Worm (Caenorhabditis elegans): ENCODE data around the gene bkip-1.

The bkip-1 gene

ce11 chrII:14109184-14109664, 8.2 kb downstream of the bkip-1 start, which contains the start of gene cpg-7:
Gene cpg-7, minus strand, starts transcription at chrII:14109234.
- no peak for TF ChIP-seq F13H6.1 (tag; optimal IDR thresholded peaks at IDR 0.05)
- TF ChIP-seq snpc-4 (tag; optimal IDR thresholded peaks at IDR 0.05), result no peak
- no peak for TF ChIP-seq peb-1 (tag; optimal IDR thresholded peaks at IDR 0.05)
- TF ChIP-seq fos-1 (tag; optimal IDR thresholded peaks at IDR 0.05), result no peak
- TF ChIP-seq unc-62 (GFP tag; optimal IDR thresholded peaks at IDR 0.05), result no peak
- TF ChIP-seq gmeb-1 (tag; optimal IDR thresholded peaks at IDR 0.05), result no peak
- TF ChIP-seq skn-1 (tag; optimal IDR thresholded peaks at IDR 0.05), result no peak
- no peak for TF ChIP-seq nhr-25 (tag; optimal IDR thresholded peaks at IDR 0.05)
- no peak for TF ChIP-seq ztf-1 (GFP tag; conservative IDR thresholded peaks at IDR 0.05)
- no peak for TF ChIP-seq sem-4 (tag; optimal IDR thresholded peaks at IDR 0.05)
- no peak for TF ChIP-seq ama-1 (optimal IDR thresholded peaks at IDR 0.05)
- no peak for TF ChIP-seq elt-1 (tag; optimal IDR thresholded peaks at IDR 0.05)
- TF ChIP-seq unc-55 (GFP tag; optimal IDR thresholded peaks at IDR 0.05), result no peak
- no peak for TF ChIP-seq nhr-12 (tag; optimal IDR thresholded peaks at IDR 0.05)
- TF ChIP-seq nhr-10 (tag; optimal IDR thresholded peaks at IDR 0.05), result no peak
- no peak for TF ChIP-seq nhr-21 (tag; optimal IDR thresholded peaks at IDR 0.05)
- TF ChIP-seq lin-11 (tag; optimal IDR thresholded peaks at IDR 0.05), result no peak

ce11 chrII:14112842-14113241, 11.8 kb downstream of the bkip-1 start:
- no peak for TF ChIP-seq nhr-77 (tag; optimal IDR thresholded peaks at IDR 0.05)
- TF ChIP-seq mab-5 (tag; optimal IDR thresholded peaks at IDR 0.05), result no peak
- TF ChIP-seq ztf-1 (GFP tag; conservative IDR thresholded peaks at IDR 0.05), result no peak
- no peak for TF ChIP-seq gmeb-1 (tag; optimal IDR thresholded peaks at IDR 0.05)
- TF ChIP-seq nhr-23 (tag; optimal IDR thresholded peaks at IDR 0.05), result no peak
- no peak for TF ChIP-seq ceh-16 (tag; optimal IDR thresholded peaks at IDR 0.05)
- TF ChIP-seq dmd-4 (tag; optimal IDR thresholded peaks at IDR 0.05), result no peak
- TF ChIP-seq lsy-2 (tag; optimal IDR thresholded peaks at IDR 0.05), result no peak
- no peak for TF ChIP-seq elt-3 (tag; optimal IDR thresholded peaks at IDR 0.05)
- TF ChIP-seq nhr-11 (tag; optimal IDR thresholded peaks at IDR 0.05), result no peak
- TF ChIP-seq lin-11 (tag; optimal IDR thresholded peaks at IDR 0.05), result no peak
- TF ChIP-seq sem-4 (tag; optimal IDR thresholded peaks at IDR 0.05), result no peak
- no peak for TF ChIP-seq crh-2 (tag; optimal IDR thresholded peaks at IDR 0.05)
- TF ChIP-seq sma-3 (GFP tag; optimal IDR thresholded peaks at IDR 0.05), result no peak

- TF ChIP-seq ceh-16 (tag; optimal IDR thresholded peaks at IDR 0.05) (no peak), snpc-4 (tag; optimal IDR thresholded peaks at IDR 0.05) (peak; percentile 4)
These were observed 17.3 kb downstream of the bkip-1 start for ce11 chrII:14118391-14118790.

ce11 chrII:14122065-14122464, 21.0 kb downstream of the bkip-1 start, which contains the start of gene K09E4.4:
Gene K09E4.4, minus strand, starts transcription at chrII:14122165.
- no peak for TF ChIP-seq snpc-4 (tag; optimal IDR thresholded peaks at IDR 0.05)
- no peak for TF ChIP-seq nhr-12 (tag; optimal IDR thresholded peaks at IDR 0.05)
- no peak for TF ChIP-seq lin-39 (tag; optimal IDR thresholded peaks at IDR 0.05)
- no peak for TF ChIP-seq lsy-2 (tag; optimal IDR thresholded peaks at IDR 0.05)
- no peak for TF ChIP-seq fos-1 (tag; optimal IDR thresholded peaks at IDR 0.05)
- no peak for TF ChIP-seq Y55F3AM.14 (GFP tag; optimal IDR thresholded peaks at IDR 0.05)
- TF ChIP-seq egl-27 (tag; optimal IDR thresholded peaks at IDR 0.05), result no peak
- TF ChIP-seq nhr-11 (tag; optimal IDR thresholded peaks at IDR 0.05), result no peak

- TF ChIP-seq aly-2 (tag; optimal IDR thresholded peaks at IDR 0.05), result no peak
- TF ChIP-seq sma-9 (GFP tag; optimal IDR thresholded peaks at IDR 0.05), result no peak
- TF ChIP-seq sma-9 (tag; optimal IDR thresholded peaks at IDR 0.05), result no peak
- no peak for TF ChIP-seq lsy-2 (tag; optimal IDR thresholded peaks at IDR 0.05)
- TF ChIP-seq F13H6.1 (tag; optimal IDR thresholded peaks at IDR 0.05), result no peak
- TF ChIP-seq nhr-23 (tag; optimal IDR thresholded peaks at IDR 0.05), result no peak
- TF ChIP-seq nhr-77 (tag; optimal IDR thresholded peaks at IDR 0.05), result no peak
These were observed 25.8 kb downstream of the bkip-1 start, which contains the start of gene K09E4.3 for ce11 chrII:14126841-14127240. Gene K09E4.3, minus strand, starts transcription at chrII:14126941.

ce11 chrII:14129191-14129590, 28.1 kb downstream of the bkip-1 start:
- TF ChIP-seq crh-2 (tag; optimal IDR thresholded peaks at IDR 0.05), result no peak
- no peak for TF ChIP-seq nhr-12 (tag; optimal IDR thresholded peaks at IDR 0.05)
- no peak for TF ChIP-seq nhr-6 (tag; optimal IDR thresholded peaks at IDR 0.05)
- no peak for TF ChIP-seq elt-1 (tag; optimal IDR thresholded peaks at IDR 0.05)
- no peak for TF ChIP-seq nhr-10 (tag; optimal IDR thresholded peaks at IDR 0.05)
- no peak for TF ChIP-seq mab-5 (tag; optimal IDR thresholded peaks at IDR 0.05)
- no peak for TF ChIP-seq zag-1 (tag; optimal IDR thresholded peaks at IDR 0.05)
- TF ChIP-seq fos-1 (tag; optimal IDR thresholded peaks at IDR 0.05), result no peak
- no peak for TF ChIP-seq lin-11 (tag; optimal IDR thresholded peaks at IDR 0.05)
- no peak for TF ChIP-seq gmeb-1 (tag; optimal IDR thresholded peaks at IDR 0.05)
- no peak for TF ChIP-seq ztf-4 (tag; optimal IDR thresholded peaks at IDR 0.05)
- no peak for TF ChIP-seq unc-62 (GFP tag; optimal IDR thresholded peaks at IDR 0.05)
- no peak for TF ChIP-seq ama-1 (optimal IDR thresholded peaks at IDR 0.05)
- TF ChIP-seq snpc-4 (tag; optimal IDR thresholded peaks at IDR 0.05), result no peak
- TF ChIP-seq nhr-25 (tag; optimal IDR thresholded peaks at IDR 0.05), result no peak
- TF ChIP-seq blmp-1 (tag; optimal IDR thresholded peaks at IDR 0.05; ENCODE audit: insufficient read depth), result no peak
- TF ChIP-seq nhr-77 (tag; optimal IDR thresholded peaks at IDR 0.05), result no peak
- TF ChIP-seq mbf-1 (tag; optimal IDR thresholded peaks at IDR 0.05), result no peak
- no peak for TF ChIP-seq F13H6.1 (tag; optimal IDR thresholded peaks at IDR 0.05)
- no peak for TF ChIP-seq unc-39 (tag; optimal IDR thresholded peaks at IDR 0.05)

All from whole organism, L2 larva.